Worm (Caenorhabditis elegans) whole organism, early embryonic: ENCODE data around the gene C55C3.7.

Source experiments
- B0310.2 ChIP-seq: sonication (generic microtip); optimal IDR thresholded peaks from 2 replicates; lab custom pipeline; 2016; ENCODE audit warnings: mild to moderate bottlenecking, missing genetic modification characterization, missing compliant biosample characterization
- F13C5.2 ChIP-seq: sonication (generic microtip); optimal IDR thresholded peaks from 2 replicates; lab custom pipeline; 2017; ENCODE audit warnings: mild to moderate bottlenecking, missing genetic modification characterization, inconsistent platforms, missing compliant biosample characterization
- aly-1 ChIP-seq: sonication (generic microtip); optimal IDR thresholded peaks from 2 replicates; lab custom pipeline; 2016; ENCODE audit warnings: missing genetic modification characterization, missing compliant biosample characterization
- ama-1 ChIP-seq: fragments of 150-350 bp; optimal IDR thresholded peaks from 2 replicates; lab custom pipeline; 2014
- ceh-13 ChIP-seq: fragments of 200-800 bp; sonication (Bioruptor generic); optimal IDR thresholded peaks from 2 replicates; lab custom pipeline; 2018; ENCODE audit warnings: mild to moderate bottlenecking, missing genetic modification characterization, missing compliant biosample characterization
- ceh-36 ChIP-seq: sonication (generic microtip); optimal IDR thresholded peaks from 2 replicates; lab custom pipeline; 2016; ENCODE audit warnings: missing genetic modification characterization, inconsistent platforms, missing compliant biosample characterization
- ets-7 ChIP-seq: sonication (generic microtip); optimal IDR thresholded peaks from 2 replicates; lab custom pipeline; 2016; ENCODE audit warnings: missing genotype, missing genetic modification characterization, missing compliant biosample characterization
- flt-1 ChIP-seq: fragments of 200-800 bp; sonication (Bioruptor generic); IDR thresholded peaks from 2 replicates; pipeline ENCODE4 v1.3.6; 2022; ENCODE audit warnings: missing genetic modification characterization, missing compliant biosample characterization
- hmbx-1 ChIP-seq: sonication (generic microtip); optimal IDR thresholded peaks from 2 replicates; lab custom pipeline; 2016; ENCODE audit warnings: mild to moderate bottlenecking, missing genetic modification characterization, missing compliant biosample characterization
- hmg-4 ChIP-seq: fragments of 200-800 bp; sonication (Bioruptor generic); optimal IDR thresholded peaks from 2 replicates; lab custom pipeline; 2018; ENCODE audit warnings: mild to moderate bottlenecking, missing genetic modification characterization, missing compliant biosample characterization
- hnd-1 ChIP-seq: sonication (generic microtip); optimal IDR thresholded peaks from 2 replicates; lab custom pipeline; 2016; ENCODE audit warnings: missing genetic modification characterization, missing compliant biosample characterization
- pes-1 ChIP-seq: fragments of 200-800 bp; sonication (Bioruptor generic); IDR thresholded peaks from 2 replicates; pipeline ENCODE4 v1.3.6; 2022; ENCODE audit warnings: missing genetic modification reagents, missing genetic modification characterization, missing compliant biosample characterization
- scrt-1 ChIP-seq: fragments of 200-800 bp; sonication (Bioruptor generic); IDR thresholded peaks from 2 replicates; pipeline ENCODE4 v1.3.6; 2022; ENCODE audit warnings: missing genetic modification characterization, missing compliant biosample characterization
- sea-1 ChIP-seq: fragments of 200-800 bp; sonication (Bioruptor generic); conservative IDR thresholded peaks from 2 replicates; pipeline ENCODE4 v1.3.6; 2022; ENCODE audit warnings: missing genetic modification characterization, missing compliant biosample characterization
- tbx-11 ChIP-seq: fragments of 200-800 bp; sonication (Bioruptor generic); IDR thresholded peaks from 2 replicates; pipeline ENCODE4 v1.3.6; 2022; ENCODE audit warnings: missing genetic modification characterization, missing compliant biosample characterization
- tbx-37 ChIP-seq: fragments of 200-800 bp; sonication (Bioruptor generic); conservative IDR thresholded peaks from 2 replicates; pipeline ENCODE4 v1.3.6; 2022; ENCODE audit warnings: missing genetic modification reagents, missing genetic modification characterization, missing compliant biosample characterization
- tra-4 ChIP-seq: sonication (generic microtip); optimal IDR thresholded peaks from 2 replicates; lab custom pipeline; 2017; ENCODE audit warnings: missing genetic modification characterization, missing compliant biosample characterization

C55C3.7 gene

ce11 chrIV:5645514-5646052, 36.9 kb downstream of the C55C3.7 start, which contains the start of the genes srd-8 and B0547.2:
Gene srd-8 (minus strand): TSS chrIV:5645614.
Gene B0547.2 (plus strand): TSS chrIV:5646002.
- TF ChIP-seq hmbx-1 (tag; lab: Kevin White, UChicago) (no peak), scrt-1 (GFP tag; lab: Robert Waterston, UW) (no peak), B0310.2 (tag; lab: Kevin White, UChicago) (no peak), flt-1 (GFP tag; lab: Robert Waterston, UW) (no peak), sea-1 (GFP tag; lab: Robert Waterston, UW) (no peak), ceh-36 (tag; lab: Kevin White, UChicago) (no peak), tbx-37 (GFP tag; lab: Robert Waterston, UW) (no peak), aly-1 (no peak), ama-1 (lab: Kevin White, UChicago) (no peak), hmg-4 (GFP tag; lab: Kevin White, UChicago) (no peak), tbx-11 (GFP tag; lab: Robert Waterston, UW) (no peak), tra-4 (no peak), pes-1 (GFP tag; lab: Robert Waterston, UW) (no peak), F13C5.2 (tag; lab: Kevin White, UChicago) (no peak), ets-7 (no peak), ceh-13 (no peak), hnd-1 (tag; lab: Kevin White, UChicago) (no peak)

- no peak for TF ChIP-seq hmg-4 (GFP tag; lab: Kevin White, UChicago)
- no peak for TF ChIP-seq aly-1
- TF ChIP-seq pes-1 (GFP tag; lab: Robert Waterston, UW) = no peak
- TF ChIP-seq ets-7 = no peak
- TF ChIP-seq flt-1 (GFP tag; lab: Robert Waterston, UW) = no peak
- TF ChIP-seq ama-1 (lab: Kevin White, UChicago) = no peak
- no peak for TF ChIP-seq ceh-36 (tag; lab: Kevin White, UChicago)
- TF ChIP-seq hmbx-1 (tag; lab: Kevin White, UChicago) = no peak
- no peak for TF ChIP-seq B0310.2 (tag; lab: Kevin White, UChicago)
- TF ChIP-seq tbx-37 (GFP tag; lab: Robert Waterston, UW) = no peak
- TF ChIP-seq tbx-11 (GFP tag; lab: Robert Waterston, UW) = no peak
Observed at ce11 chrIV:5635551-5635950, 46.9 kb downstream of the C55C3.7 start, which contains the start of gene srd-13. Gene srd-13 (minus strand): TSS chrIV:5635651.

- TF ChIP-seq B0310.2 (tag; lab: Kevin White, UChicago) = no peak
- TF ChIP-seq aly-1 = no peak
- no peak for TF ChIP-seq flt-1 (GFP tag; lab: Robert Waterston, UW)
- TF ChIP-seq hnd-1 (tag; lab: Kevin White, UChicago) = no peak
- TF ChIP-seq F13C5.2 (tag; lab: Kevin White, UChicago) = no peak
- no peak for TF ChIP-seq ceh-13
- TF ChIP-seq hmg-4 (GFP tag; lab: Kevin White, UChicago) = no peak
- TF ChIP-seq scrt-1 (GFP tag; lab: Robert Waterston, UW) = no peak
- TF ChIP-seq ama-1 (lab: Kevin White, UChicago) = no peak
- no peak for TF ChIP-seq ets-7
- no peak for TF ChIP-seq pes-1 (GFP tag; lab: Robert Waterston, UW)
Observed at ce11 chrIV:5632536-5632935, 49.9 kb downstream of the C55C3.7 start.

- TF ChIP-seq ets-7 = no peak
- no peak for TF ChIP-seq F13C5.2 (tag; lab: Kevin White, UChicago)
- no peak for TF ChIP-seq aly-1
- no peak for TF ChIP-seq sea-1 (GFP tag; lab: Robert Waterston, UW)
- no peak for TF ChIP-seq hmg-4 (GFP tag; lab: Kevin White, UChicago)
- TF ChIP-seq pes-1 (GFP tag; lab: Robert Waterston, UW) = no peak
- TF ChIP-seq flt-1 (GFP tag; lab: Robert Waterston, UW) = no peak
- TF ChIP-seq scrt-1 (GFP tag; lab: Robert Waterston, UW) = no peak
- TF ChIP-seq ama-1 (lab: Kevin White, UChicago) = no peak
- no peak for TF ChIP-seq tbx-11 (GFP tag; lab: Robert Waterston, UW)
- TF ChIP-seq tbx-37 (GFP tag; lab: Robert Waterston, UW) = no peak
- no peak for TF ChIP-seq ceh-13
- no peak for TF ChIP-seq B0310.2 (tag; lab: Kevin White, UChicago)
- TF ChIP-seq hmbx-1 (tag; lab: Kevin White, UChicago) = no peak
- TF ChIP-seq ceh-36 (tag; lab: Kevin White, UChicago) = no peak
Observed at ce11 chrIV:5631628-5632027, 50.8 kb downstream of the C55C3.7 start, which contains the start of gene ttbk-8.2. Gene ttbk-8.2 (plus strand): TSS chrIV:5631928.

- TF ChIP-seq tra-4 = no peak
- no peak for TF ChIP-seq ets-7
- TF ChIP-seq ama-1 (lab: Kevin White, UChicago) = no peak
- TF ChIP-seq pes-1 (GFP tag; lab: Robert Waterston, UW) = no peak
- no peak for TF ChIP-seq scrt-1 (GFP tag; lab: Robert Waterston, UW)
- TF ChIP-seq tbx-37 (GFP tag; lab: Robert Waterston, UW) = no peak
- TF ChIP-seq ceh-36 (tag; lab: Kevin White, UChicago) = no peak
- no peak for TF ChIP-seq tbx-11 (GFP tag; lab: Robert Waterston, UW)
- no peak for TF ChIP-seq F13C5.2 (tag; lab: Kevin White, UChicago)
- no peak for TF ChIP-seq ceh-13
- TF ChIP-seq sea-1 (GFP tag; lab: Robert Waterston, UW) = no peak
- TF ChIP-seq flt-1 (GFP tag; lab: Robert Waterston, UW) = no peak
- no peak for TF ChIP-seq hmbx-1 (tag; lab: Kevin White, UChicago)
Observed at ce11 chrIV:5630156-5630555, 52.3 kb downstream of the C55C3.7 start, which contains the start of gene srd-12. Gene srd-12 (minus strand): TSS chrIV:5630256.
